Worm (Caenorhabditis elegans) whole organism, mixed stage, embryonic: ENCODE measurements around the gene Y75B8A.37.

Experiments used
- ces-1 ChIP-seq: fragments of 150-350 bp; optimal IDR thresholded peaks from 2 replicates; lab custom pipeline; 2014; ENCODE audit warnings: missing biosample characterization, missing genetic modification reagents, missing genetic modification characterization
- lin-13 ChIP-seq: fragments of 150-350 bp; optimal IDR thresholded peaks from 2 replicates; lab custom pipeline; 2014; ENCODE audit warnings: missing biosample characterization, missing genetic modification characterization
- lsy-2 ChIP-seq: fragments of 150-350 bp; optimal IDR thresholded peaks from 2 replicates; lab custom pipeline; 2014; ENCODE audit warnings: missing biosample characterization, missing genetic modification characterization
- mab-5 ChIP-seq: fragments of 150-350 bp; optimal IDR thresholded peaks from 2 replicates; lab custom pipeline; 2014; ENCODE audit warnings: missing biosample characterization, missing genetic modification characterization
- nhr-237 ChIP-seq: fragments of 150-350 bp; optimal IDR thresholded peaks from 2 replicates; lab custom pipeline; 2014; ENCODE audit warnings: missing biosample characterization, missing genetic modification characterization
- pha-4 ChIP-seq: fragments of 150-350 bp; optimal IDR thresholded peaks from 2 replicates; lab custom pipeline; 2018; ENCODE audit warnings: missing biosample characterization, missing genetic modification reagents, missing genetic modification characterization
- snpc-4 ChIP-seq: fragments of 150-350 bp; optimal IDR thresholded peaks from 2 replicates; lab custom pipeline; 2014; ENCODE audit warnings: missing biosample characterization, missing genetic modification characterization
- sptf-1 ChIP-seq: sonication (generic microtip); optimal IDR thresholded peaks from 2 replicates; lab custom pipeline; 2017; ENCODE audit warnings: mild to moderate bottlenecking, missing genetic modification characterization, moderate library complexity, missing compliant biosample characterization
- unc-39 ChIP-seq: fragments of 150-350 bp; optimal IDR thresholded peaks from 2 replicates; lab custom pipeline; 2014; ENCODE audit warnings: missing biosample characterization, missing genetic modification characterization
- unc-62 ChIP-seq: fragments of 150-350 bp; optimal IDR thresholded peaks from 2 replicates; lab custom pipeline; 2014; ENCODE audit warnings: missing biosample characterization, missing genetic modification reagents, missing genetic modification characterization
- zip-8 ChIP-seq: fragments of 150-350 bp; optimal IDR thresholded peaks from 2 replicates; lab custom pipeline; 2014; ENCODE audit warnings: missing biosample characterization, missing genetic modification characterization
- ztf-11 ChIP-seq: fragments of 150-350 bp; optimal IDR thresholded peaks from 2 replicates; lab custom pipeline; 2014; ENCODE audit warnings: missing biosample characterization, missing genetic modification characterization

ce11 chrIII:12307475-12307874, 7.8 kb upstream of the Y75B8A.37 start, which contains the start of gene pqn-92:
- TF ChIP-seq lsy-2 (no peak), nhr-237 (tag; lab: Kevin White, UChicago) (no peak), sptf-1 (tag; lab: Kevin White, UChicago) (no peak), unc-39 (no peak), snpc-4 (no peak), pha-4 (tag; lab: Kevin White, UChicago) (no peak), unc-62 (GFP tag; lab: Kevin White, UChicago) (no peak), ces-1 (GFP tag; lab: Kevin White, UChicago) (no peak), mab-5 (no peak), ztf-11 (tag; lab: Kevin White, UChicago) (no peak), zip-8 (no peak), lin-13 (tag; lab: Kevin White, UChicago) (no peak)
